Worm (Caenorhabditis elegans) whole organism, mixed stage, embryonic: Measurements from ENCODE around the gene atp-5.

Experiments
- ces-1 ChIP-seq: fragments of 150-350 bp; optimal IDR thresholded peaks from 2 replicates; lab custom pipeline; 2014; ENCODE audit warnings: missing biosample characterization, missing genetic modification reagents, missing genetic modification characterization
- nhr-2 ChIP-seq: fragments of 150-350 bp; optimal IDR thresholded peaks from 2 replicates; lab custom pipeline; 2014; ENCODE audit warnings: missing biosample characterization, missing genetic modification characterization

DNA sequence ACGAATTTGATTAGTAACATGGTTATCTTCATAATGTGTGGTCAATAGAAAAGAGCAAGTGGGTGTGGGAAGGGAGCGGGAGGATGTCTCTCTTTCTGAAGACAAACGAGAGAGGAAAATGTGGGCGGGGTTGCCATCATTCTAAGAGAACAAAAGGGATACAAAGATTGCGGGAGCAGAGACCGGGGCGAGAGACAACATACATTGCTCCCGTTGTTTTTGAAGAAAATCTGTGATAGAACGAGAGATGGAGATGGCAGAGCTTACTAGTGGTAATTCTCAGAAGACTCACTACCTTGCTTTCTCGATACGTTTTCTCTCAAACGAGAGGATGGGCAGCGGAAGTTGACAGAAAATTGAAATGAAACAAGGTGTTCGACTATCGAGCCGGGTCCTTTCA, 50.3 kb downstream of the atp-5 start:
- TF ChIP-seq ces-1 (GFP tag; lab: Kevin White, UChicago) (no peak), nhr-2 (tag; lab: Kevin White, UChicago) (no peak)
